Fruit fly (Drosophila melanogaster) whole organism, embryonic: ENCODE measurements around the gene Mpc1.
A peak's percentile ranks its signal among the peaks of the same experiment; 100 is the strongest.

Experiments
- Abd-B ChIP-seq: fragments of 200-800 bp; sonication (Bioruptor generic); optimal IDR thresholded peaks from 2 replicates; lab custom pipeline; 2018; ENCODE audit warnings: missing biosample characterization, mild to moderate bottlenecking, missing genetic modification characterization, moderate library complexity
- Atf3 ChIP-seq: fragments of 200-800 bp; sonication (Bioruptor generic); optimal IDR thresholded peaks from 3 replicates; lab custom pipeline; 2016; ENCODE audit warnings: missing biosample characterization, missing genetic modification characterization
- CG11093 ChIP-seq: fragments of 200-800 bp; sonication (Bioruptor generic); IDR thresholded peaks from 3 replicates; pipeline ENCODE4 v1.3.6; 2022; ENCODE audit warnings: missing biosample characterization, missing genetic modification characterization
- CG11560 ChIP-seq: fragments of 200-800 bp; sonication (Bioruptor generic); IDR thresholded peaks from 3 replicates; pipeline ENCODE4 v1.3.6; 2022; ENCODE audit warnings: missing biosample characterization, missing genetic modification characterization
- CG13296 ChIP-seq: fragments of 200-800 bp; sonication (Bioruptor generic); optimal IDR thresholded peaks from 3 replicates; lab custom pipeline; 2018; ENCODE audit warnings: missing biosample characterization, mild to moderate bottlenecking, missing genetic modification characterization
- CG13775 ChIP-seq: fragments of 200-800 bp; sonication (Bioruptor generic); optimal IDR thresholded peaks from 3 replicates; lab custom pipeline; 2017; ENCODE audit warnings: missing biosample characterization, mild to moderate bottlenecking, missing genetic modification characterization
- CG14710 ChIP-seq: fragments of 200-800 bp; sonication (Bioruptor generic); optimal IDR thresholded peaks from 3 replicates; lab custom pipeline; 2019; ENCODE audit warnings: missing biosample characterization, mild to moderate bottlenecking, missing genetic modification characterization, moderate library complexity
- CG15601 ChIP-seq: fragments of 200-800 bp; sonication (Bioruptor generic); optimal IDR thresholded peaks from 3 replicates; lab custom pipeline; 2019; ENCODE audit warnings: missing biosample characterization, mild to moderate bottlenecking, missing genetic modification characterization, moderate library complexity
- CG16813 ChIP-seq: fragments of 200-800 bp; sonication (Bioruptor generic); IDR thresholded peaks from 3 replicates; pipeline ENCODE4 v1.3.6; 2022; ENCODE audit warnings: missing biosample characterization, missing genetic modification characterization; ENCODE audit not compliant: partially characterized antibody
- CG17359 ChIP-seq: fragments of 200-800 bp; sonication (Bioruptor generic); optimal IDR thresholded peaks from 3 replicates; lab custom pipeline; 2018; ENCODE audit warnings: missing biosample characterization, mild to moderate bottlenecking, missing genetic modification characterization, moderate library complexity
- CG2116 ChIP-seq: fragments of 200-800 bp; sonication (Bioruptor generic); optimal IDR thresholded peaks from 3 replicates; lab custom pipeline; 2018; ENCODE audit warnings: missing biosample characterization, mild to moderate bottlenecking, missing genetic modification characterization
- CG30431 ChIP-seq: fragments of 200-800 bp; sonication (Bioruptor generic); optimal IDR thresholded peaks from 2 replicates; lab custom pipeline; 2017; ENCODE audit warnings: missing biosample characterization, missing genetic modification characterization
- CG32532 ChIP-seq: fragments of 200-800 bp; sonication (Bioruptor generic); IDR thresholded peaks from 2 replicates; pipeline ENCODE4 v1.3.6; 2022; ENCODE audit warnings: missing biosample characterization, missing genetic modification characterization
- CG34224 ChIP-seq: fragments of 200-800 bp; sonication (Bioruptor generic); IDR thresholded peaks from 3 replicates; pipeline ENCODE4 v1.3.6; 2022; ENCODE audit warnings: missing biosample characterization, missing genetic modification characterization; ENCODE audit not compliant: partially characterized antibody
- CG4617 ChIP-seq: fragments of 200-800 bp; sonication (Bioruptor generic); optimal IDR thresholded peaks from 3 replicates; lab custom pipeline; 2016; ENCODE audit warnings: missing biosample characterization, missing genetic modification characterization, borderline replicate concordance
- CG4820 ChIP-seq: fragments of 200-800 bp; sonication (Bioruptor generic); optimal IDR thresholded peaks from 3 replicates; lab custom pipeline; 2016; ENCODE audit warnings: missing biosample characterization, missing genetic modification characterization
- CG6813 ChIP-seq: fragments of 200-800 bp; sonication (Bioruptor generic); optimal IDR thresholded peaks from 2 replicates; lab custom pipeline; 2017; ENCODE audit warnings: missing biosample characterization, missing genetic modification characterization, mild to moderate bottlenecking, moderate library complexity, missing genetic modification reagents
- CG7556 ChIP-seq: fragments of 200-800 bp; sonication (Bioruptor generic); optimal IDR thresholded peaks from 2 replicates; lab custom pipeline; 2017; ENCODE audit warnings: missing biosample characterization, mild to moderate bottlenecking, missing genetic modification characterization
- CG9817 ChIP-seq: fragments of 200-800 bp; sonication (Bioruptor generic); optimal IDR thresholded peaks from 2 replicates; lab custom pipeline; 2018; ENCODE audit warnings: missing biosample characterization, mild to moderate bottlenecking, missing genetic modification characterization, moderate library complexity
- Camta ChIP-seq: fragments of 200-800 bp; sonication (Bioruptor generic); optimal IDR thresholded peaks from 2 replicates; lab custom pipeline; 2016; ENCODE audit warnings: missing biosample characterization, missing genetic modification characterization
- CoRest ChIP-seq: fragments of 200-800 bp; sonication (Bioruptor generic); optimal IDR thresholded peaks from 3 replicates; lab custom pipeline; 2018; ENCODE audit warnings: missing biosample characterization, mild to moderate bottlenecking, missing genetic modification characterization, moderate library complexity
- Dip3 ChIP-seq: fragments of 200-800 bp; sonication (Bioruptor generic); optimal IDR thresholded peaks from 3 replicates; lab custom pipeline; 2016; ENCODE audit warnings: missing biosample characterization, missing genetic modification characterization
- Eip74EF ChIP-seq, 2 experiments: fragments of 200-800 bp in 1 of 2; fragments of >200 bp in 1 of 2; sonication (Bioruptor generic) in 1 of 2; optimal IDR thresholded peaks; 2 replicates each; lab custom pipeline; 2017 to 2019; ENCODE audit warnings: missing biosample characterization in 2 of 2, missing genetic modification characterization in 2 of 2, mild to moderate bottlenecking in 1 of 2, moderate library complexity in 1 of 2
- HHEX ChIP-seq: fragments of 200-800 bp; sonication (Bioruptor generic); optimal IDR thresholded peaks from 3 replicates; lab custom pipeline; 2017; ENCODE audit warnings: missing biosample characterization, mild to moderate bottlenecking, missing genetic modification characterization, missing genetic modification reagents
- Hsf ChIP-seq: fragments of 200-800 bp; sonication (Bioruptor generic); optimal IDR thresholded peaks from 3 replicates; lab custom pipeline; 2016; ENCODE audit warnings: missing biosample characterization, missing genetic modification characterization
- Mes4 ChIP-seq: fragments of 200-800 bp; sonication (Bioruptor generic); optimal IDR thresholded peaks from 2 replicates; lab custom pipeline; 2016; ENCODE audit warnings: missing biosample characterization, missing genetic modification characterization
- NFAT ChIP-seq: fragments of 200-800 bp; sonication (Bioruptor generic); IDR thresholded peaks from 2 replicates; pipeline ENCODE4 v1.3.6; 2022; ENCODE audit warnings: missing biosample characterization, missing genetic modification characterization
- NK7.1 ChIP-seq: fragments of 200-800 bp; sonication (Bioruptor generic); optimal IDR thresholded peaks from 3 replicates; lab custom pipeline; 2016; ENCODE audit warnings: missing biosample characterization, missing genetic modification characterization
- Spps ChIP-seq: fragments of 200-800 bp; sonication (Bioruptor generic); optimal IDR thresholded peaks from 2 replicates; lab custom pipeline; 2018; ENCODE audit warnings: missing biosample characterization, mild to moderate bottlenecking, missing genetic modification characterization
- Taf1 ChIP-seq: fragments of 200-800 bp; sonication (Bioruptor generic); IDR thresholded peaks from 2 replicates; pipeline ENCODE4 v1.3.6; 2022; ENCODE audit warnings: missing biosample characterization, missing genetic modification characterization
- Xrp1 ChIP-seq: fragments of 200-800 bp; sonication (Bioruptor generic); IDR thresholded peaks from 2 replicates; pipeline ENCODE4 v1.3.6; 2022; ENCODE audit warnings: missing biosample characterization, missing genetic modification characterization
- ase ChIP-seq: fragments of 200-800 bp; sonication (Bioruptor generic); IDR thresholded peaks from 3 replicates; pipeline ENCODE4 v1.3.6; 2022; ENCODE audit warnings: missing biosample characterization, missing genetic modification characterization
- bab2 ChIP-seq: fragments of 200-800 bp; sonication (Bioruptor generic); optimal IDR thresholded peaks from 2 replicates; lab custom pipeline; 2016; ENCODE audit warnings: missing biosample characterization, missing genetic modification characterization
- caup ChIP-seq: fragments of 200-800 bp; sonication (Bioruptor generic); optimal IDR thresholded peaks from 3 replicates; lab custom pipeline; 2017; ENCODE audit warnings: missing biosample characterization, mild to moderate bottlenecking, missing genetic modification characterization, moderate library complexity; ENCODE audit not compliant: severe bottlenecking
- chif ChIP-seq, 2 experiments: fragments of 200-800 bp; sonication (Bioruptor generic); optimal IDR thresholded peaks; 3 replicates each; lab custom pipeline; 2016; ENCODE audit warnings: missing biosample characterization in 2 of 2, missing genetic modification characterization in 2 of 2
- ci ChIP-seq: fragments of 200-800 bp; sonication (Bioruptor generic); IDR thresholded peaks from 3 replicates; pipeline ENCODE4 v1.3.6; 2022; ENCODE audit warnings: missing biosample characterization, missing genetic modification characterization
- hkb ChIP-seq, 2 experiments: fragments of 200-800 bp in 1 of 2; fragments of >200 bp in 1 of 2; sonication (Bioruptor generic) in 1 of 2; IDR thresholded peaks in 1 of 2; optimal IDR thresholded peaks in 1 of 2; 2 replicates each; pipeline versions ENCODE4 v1.3.6 to Lab custom; 2017 to 2022; ENCODE audit warnings: missing biosample characterization in 1 of 2, missing genetic modification characterization in 1 of 2
- jing ChIP-seq: fragments of 200-800 bp; sonication (Bioruptor generic); optimal IDR thresholded peaks from 2 replicates; lab custom pipeline; 2018; ENCODE audit warnings: missing biosample characterization, mild to moderate bottlenecking, missing genetic modification characterization
- lbe ChIP-seq: fragments of 200-800 bp; sonication (Bioruptor generic); optimal IDR thresholded peaks from 2 replicates; lab custom pipeline; 2016; ENCODE audit warnings: missing biosample characterization, mild to moderate bottlenecking, missing genetic modification characterization
- prd ChIP-seq, 3 experiments: fragments of >200 bp in 2 of 3; fragments of 200-800 bp in 1 of 3; sonication (Bioruptor generic) in 1 of 3; optimal IDR thresholded peaks in 2 of 3; IDR thresholded peaks in 1 of 3; 2 replicates in 2 of 3; 3 replicates in 1 of 3; pipeline versions ENCODE4 v1.3.6 to Lab custom; 2017 to 2022; ENCODE audit warnings: missing biosample characterization in 1 of 3, missing genetic modification characterization in 1 of 3
- ranshi ChIP-seq: fragments of 200-800 bp; sonication (Bioruptor generic); IDR thresholded peaks from 2 replicates; pipeline ENCODE4 v1.3.6; 2022; ENCODE audit warnings: missing biosample characterization, missing genetic modification characterization
- sob ChIP-seq: fragments of 200-800 bp; sonication (Bioruptor generic); IDR thresholded peaks from 2 replicates; pipeline ENCODE4 v1.3.6; 2022; ENCODE audit warnings: missing biosample characterization, missing genetic modification characterization
- ssp ChIP-seq: fragments of 200-800 bp; sonication (Bioruptor generic); IDR thresholded peaks from 2 replicates; pipeline ENCODE4 v1.3.6; 2022; ENCODE audit warnings: missing biosample characterization, missing genetic modification characterization
- tgo ChIP-seq: fragments of 200-800 bp; sonication (Bioruptor generic); IDR thresholded peaks from 3 replicates; pipeline ENCODE4 v1.3.6; 2022; ENCODE audit warnings: missing biosample characterization, missing genetic modification characterization
- ttk ChIP-seq: fragments of 200-800 bp; sonication (Bioruptor generic); IDR thresholded peaks from 2 replicates; pipeline ENCODE4 v2.1.2; 2022; ENCODE audit warnings: missing biosample characterization, missing genetic modification characterization
- yki ChIP-seq: fragments of >200 bp; optimal IDR thresholded peaks from 3 replicates; lab custom pipeline; 2018
- zen2 ChIP-seq: fragments of 200-800 bp; sonication (Bioruptor generic); IDR thresholded peaks from 3 replicates; pipeline ENCODE4 v1.3.6; 2022; ENCODE audit warnings: missing biosample characterization, missing genetic modification characterization; ENCODE audit not compliant: partially characterized antibody

Gene Mpc1

dm6 chr3R:18928918-18929705, 653 bp upstream of the Mpc1 start, which contains the start of gene CG42613 (continued):
- TF ChIP-seq CG15601: peak; percentile 99
- peak; percentile 50 for TF ChIP-seq ranshi (GFP tag; lab: Robert Waterston, UW)
- peak; percentile 85 for TF ChIP-seq CG13775 (GFP tag; lab: Kevin White, UChicago)
- peak; percentile 44 for TF ChIP-seq Camta (GFP tag; lab: Kevin White, UChicago)
- no peak for TF ChIP-seq CG11093 (GFP tag; lab: Robert Waterston, UW)
- peak; percentile 25 for TF ChIP-seq jing
- peak; percentile 74 for TF ChIP-seq CG6813
- peak; percentile 82 for TF ChIP-seq CG2116 (GFP tag; lab: Kevin White, UChicago)
- TF ChIP-seq sob (GFP tag; lab: Robert Waterston, UW): peak; percentile 69
- TF ChIP-seq chif (GFP tag; optimal IDR thresholded peaks at IDR 0.05; lab: Kevin White, UChicago): peak; percentile 27 to 52
- TF ChIP-seq ssp: peak; percentile 41
- TF ChIP-seq prd (optimal IDR thresholded peaks at IDR 0.05; lab: Kevin White, UChicago): no peak
- peak; percentile 28 for TF ChIP-seq prd (GFP tag; IDR thresholded peaks at IDR 0.05; lab: Robert Waterston, UW)
- TF ChIP-seq CG13296 (GFP tag; lab: Kevin White, UChicago): peak; percentile 66
- TF ChIP-seq HHEX (GFP tag; lab: Kevin White, UChicago): peak; percentile 80
- TF ChIP-seq Taf1 (GFP tag; lab: Robert Waterston, UW): 0 out of 2 replicates have a peak, but pooled peaks have one; percentile 18
- peak; percentile 71; the same call in 1 of the 2 replicates for TF ChIP-seq NFAT (GFP tag; lab: Robert Waterston, UW)
- peak; percentile 64 for TF ChIP-seq Hsf (GFP tag; lab: Kevin White, UChicago)
- TF ChIP-seq bab2 (GFP tag; lab: Kevin White, UChicago): no peak
- peak; percentile 78 for TF ChIP-seq caup (GFP tag; lab: Kevin White, UChicago)
- peak; percentile 64 for TF ChIP-seq zen2 (GFP tag; lab: Robert Waterston, UW)
- TF ChIP-seq CG30431: peak; percentile 52
- TF ChIP-seq CG4820 (GFP tag; lab: Kevin White, UChicago): no peak
- TF ChIP-seq CG16813: peak; percentile 81
- TF ChIP-seq Dip3: peak; percentile 18
- no peak for TF ChIP-seq Atf3 (GFP tag; lab: Kevin White, UChicago)
- peak; percentile 71 for TF ChIP-seq ase (GFP tag; lab: Robert Waterston, UW)
- TF ChIP-seq CG32532: peak; percentile 44
- peak; percentile 62 for TF ChIP-seq CG9817 (tag; lab: Kevin White, UChicago)
- TF ChIP-seq Abd-B (GFP tag; lab: Kevin White, UChicago): no peak
- TF ChIP-seq CoRest: peak; percentile 71
- peak; percentile 35; the same call in 1 of the 2 replicates for TF ChIP-seq ttk (GFP tag; lab: Robert Waterston, UW)
- TF ChIP-seq NK7.1 (GFP tag; lab: Kevin White, UChicago): peak; percentile 42
- TF ChIP-seq CG34224 (GFP tag; lab: Robert Waterston, UW): peak; percentile 68; the same call in 1 of the 3 replicates
- TF ChIP-seq Mes4 (GFP tag; lab: Kevin White, UChicago): peak; percentile 76
- peak; percentile 48 for TF ChIP-seq CG7556 (GFP tag; lab: Kevin White, UChicago)
- no peak for TF ChIP-seq Eip74EF (GFP tag; optimal IDR thresholded peaks at IDR 0.05; lab: Kevin White, UChicago)
- peak; percentile 94 for TF ChIP-seq ci (GFP tag; lab: Robert Waterston, UW)
- TF ChIP-seq CG11560 (tag; lab: Robert Waterston, UW): peak; percentile 49; the same call in 1 of the 3 replicates
- peak; percentile 71 for TF ChIP-seq CG14710 (tag; lab: Kevin White, UChicago)
- no peak for TF ChIP-seq hkb (optimal IDR thresholded peaks at IDR 0.05; lab: Kevin White, UChicago)
- TF ChIP-seq hkb (GFP tag; IDR thresholded peaks at IDR 0.05; lab: Robert Waterston, UW): peak; percentile 70
- TF ChIP-seq CG17359 (tag; lab: Kevin White, UChicago): peak; percentile 72
- TF ChIP-seq lbe (GFP tag; lab: Kevin White, UChicago): no peak
- TF ChIP-seq yki (lab: Kevin White, UChicago): no peak
- peak; percentile 36 for TF ChIP-seq Spps (tag; lab: Kevin White, UChicago)
- peak; percentile 5; the same call in 1 of the 2 replicates for TF ChIP-seq Xrp1 (GFP tag; lab: Robert Waterston, UW)
- TF ChIP-seq tgo: no peak
- TF ChIP-seq CG4617 (GFP tag; lab: Kevin White, UChicago): no peak
